Worm (Caenorhabditis elegans): ENCODE measurements around the gene Y41D4A.7.

DNA sequence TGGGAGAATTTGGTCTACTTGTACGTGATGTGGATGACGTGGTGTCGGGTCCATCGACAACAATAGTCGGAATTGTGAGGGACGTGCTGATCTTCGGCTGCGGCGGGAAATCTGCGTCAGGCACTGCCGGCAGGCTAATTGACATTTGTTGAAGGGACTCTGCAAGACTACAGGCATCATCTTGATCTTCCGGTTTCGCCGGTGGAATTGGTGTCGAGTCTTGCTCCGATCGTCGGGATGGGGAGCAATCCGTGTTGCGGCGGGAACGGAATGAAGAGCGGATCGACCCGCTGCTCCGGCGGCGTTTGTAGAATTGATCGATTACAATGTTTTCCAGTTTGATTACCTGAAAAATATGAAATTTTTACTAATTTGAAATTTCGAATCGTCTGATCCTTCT lies 8.9 kb downstream of the Y41D4A.7 start:
- TF ChIP-seq ama-1 (optimal IDR thresholded peaks at IDR 0.05) (no peak), nhr-23 (tag; optimal IDR thresholded peaks at IDR 0.05) (no peak), nhr-10 (tag; optimal IDR thresholded peaks at IDR 0.05) (no peak), ceh-82 (tag; optimal IDR thresholded peaks at IDR 0.05) (no peak), nhr-11 (tag; optimal IDR thresholded peaks at IDR 0.05) (no peak), C34F6.9 (tag; optimal IDR thresholded peaks at IDR 0.05) (no peak), unc-39 (tag; optimal IDR thresholded peaks at IDR 0.05) (no peak), ZK546.5 (tag; optimal IDR thresholded peaks at IDR 0.05) (no peak), nhr-25 (tag; optimal IDR thresholded peaks at IDR 0.05) (no peak), nhr-6 (tag; optimal IDR thresholded peaks at IDR 0.05) (no peak), nhr-77 (tag; optimal IDR thresholded peaks at IDR 0.05) (no peak), zag-1 (tag; optimal IDR thresholded peaks at IDR 0.05) (no peak), unc-62 (GFP tag; optimal IDR thresholded peaks at IDR 0.05) (no peak)
